Worm (Caenorhabditis elegans): ENCODE measurements around the gene clec-187.

- no peak for TF ChIP-seq fkh-4 (tag; optimal IDR thresholded peaks at IDR 0.05; ENCODE audit: borderline replicate concordance)
- TF ChIP-seq F16B12.6 (tag; optimal IDR thresholded peaks at IDR 0.05), result no peak
- no peak for TF ChIP-seq egl-27 (tag; optimal IDR thresholded peaks at IDR 0.05)
- no peak for TF ChIP-seq fos-1 (tag; optimal IDR thresholded peaks at IDR 0.05)
- no peak for TF ChIP-seq elt-3 (tag; optimal IDR thresholded peaks at IDR 0.05)
- TF ChIP-seq ztf-11 (tag; optimal IDR thresholded peaks at IDR 0.05), result no peak
- no peak for TF ChIP-seq lin-13 (GFP tag; optimal IDR thresholded peaks at IDR 0.05)
- TF ChIP-seq grh-1 (GFP tag; IDR thresholded peaks at IDR 0.05), result no peak
- TF ChIP-seq ceh-88 (GFP tag; IDR thresholded peaks at IDR 0.05), result no peak
- no peak for TF ChIP-seq ces-1 (GFP tag; optimal IDR thresholded peaks at IDR 0.05)
- no peak for TF ChIP-seq skn-1 (tag; optimal IDR thresholded peaks at IDR 0.05)
- TF ChIP-seq sox-4 (tag; optimal IDR thresholded peaks at IDR 0.05), result no peak
- TF ChIP-seq nhr-85 (tag), result no peak
- TF ChIP-seq dsc-1 (tag; optimal IDR thresholded peaks at IDR 0.05), result no peak
Measured at ce11 chrIV:12854372-12855114, 16.8 kb downstream of the clec-187 start.
